Fruit fly (Drosophila melanogaster): Measurements from ENCODE around the gene CG9399.

CG9399 gene

dm6 chr3R:9605084-9605483, 31.1 kb upstream of the CG9399 start (continued):
- TF ChIP-seq tup (GFP tag; optimal IDR thresholded peaks at IDR 0.05) (peak; percentile 8), CG9609 (GFP tag; optimal IDR thresholded peaks at IDR 0.05) (peak; percentile 10), Awh (GFP tag; IDR thresholded peaks at IDR 0.05) (no peak), cas (GFP tag; IDR thresholded peaks at IDR 0.05) (no peak), bcd (GFP tag; optimal IDR thresholded peaks at IDR 0.05) (no peak), CG11723 (GFP tag; optimal IDR thresholded peaks at IDR 0.05) (peak; percentile 1), CG8765 (GFP tag; IDR thresholded peaks at IDR 0.05) (peak; percentile 38; the same call in 1 of the 2 replicates), CG33213 (GFP tag; optimal IDR thresholded peaks at IDR 0.05) (peak; percentile 25), Pdp1 (GFP tag; optimal IDR thresholded peaks at IDR 0.05) (peak; percentile 24 to 48), Six4 (GFP tag; optimal IDR thresholded peaks at IDR 0.05) (peak; percentile 12), Dfd (GFP tag; optimal IDR thresholded peaks at IDR 0.05) (no peak), ems (GFP tag; optimal IDR thresholded peaks at IDR 0.05) (no peak), CG1602 (GFP tag; optimal IDR thresholded peaks at IDR 0.05) (no peak), lab (GFP tag; optimal IDR thresholded peaks at IDR 0.05) (peak; percentile 2), CG6813 (GFP tag; optimal IDR thresholded peaks at IDR 0.05) (no peak), CG3726 (GFP tag; IDR thresholded peaks at IDR 0.05) (no peak), ssp (GFP tag; IDR thresholded peaks at IDR 0.05) (peak; percentile 38), CG16863 (GFP tag; optimal IDR thresholded peaks at IDR 0.05) (peak; percentile 23), phol (tag; optimal IDR thresholded peaks at IDR 0.05) (peak; percentile 62), CG31441 (GFP tag; IDR thresholded peaks at IDR 0.05) (peak; percentile 41; the same call in 1 of the 2 replicates), fd96Cb (tag; optimal IDR thresholded peaks at IDR 0.05) (peak; percentile 60), CG13424 (tag; optimal IDR thresholded peaks at IDR 0.05) (peak; percentile 8), lbe (GFP tag; optimal IDR thresholded peaks at IDR 0.05) (no peak), Chrac-16 (GFP tag; optimal IDR thresholded peaks at IDR 0.05) (peak; percentile 36), nom (GFP tag; optimal IDR thresholded peaks at IDR 0.05) (peak; percentile 37), bab2 (GFP tag; optimal IDR thresholded peaks at IDR 0.05) (peak; percentile 36), CG17328 (GFP tag; IDR thresholded peaks at IDR 0.05) (peak; percentile 59), mirr (GFP tag; optimal IDR thresholded peaks at IDR 0.05) (no peak), pfk (GFP tag; optimal IDR thresholded peaks at IDR 0.05) (no peak), vnd (GFP tag; IDR thresholded peaks at IDR 0.05; ENCODE audit: partially characterized antibody) (no peak), CG14710 (tag; optimal IDR thresholded peaks at IDR 0.05) (peak; percentile 67), chif (GFP tag; optimal IDR thresholded peaks at IDR 0.05) (peak; percentile 55 to 69), CG11398 (GFP tag; optimal IDR thresholded peaks at IDR 0.05) (no peak), dm (GFP tag; optimal IDR thresholded peaks at IDR 0.05) (no peak), eve (GFP tag; optimal IDR thresholded peaks at IDR 0.05) (peak in 1 of 2 experiments; percentile 41), H2.0 (GFP tag; IDR thresholded peaks at IDR 0.05) (no peak), D (optimal IDR thresholded peaks at IDR 0.05) (no peak), D (GFP tag; optimal IDR thresholded peaks at IDR 0.05) (peak; percentile 51), otp (GFP tag; IDR thresholded peaks at IDR 0.05) (peak; percentile 54; the same call in 1 of the 3 replicates), CG11560 (tag; IDR thresholded peaks at IDR 0.05) (no peak), Hsf (GFP tag; optimal IDR thresholded peaks at IDR 0.05) (peak; percentile 21), az2 (GFP tag; optimal IDR thresholded peaks at IDR 0.05) (peak; percentile 31), Camta (GFP tag; optimal IDR thresholded peaks at IDR 0.05) (no peak), ash1 (GFP tag; optimal IDR thresholded peaks at IDR 0.05) (no peak), CG2712 (tag; optimal IDR thresholded peaks at IDR 0.05) (peak; percentile 81), CG12104 (GFP tag; optimal IDR thresholded peaks at IDR 0.05) (no peak), CG5245 (GFP tag; optimal IDR thresholded peaks at IDR 0.05) (peak; percentile 45), CG15601 (tag; optimal IDR thresholded peaks at IDR 0.05) (peak; percentile 24), CG4424 (GFP tag; optimal IDR thresholded peaks at IDR 0.05) (peak; percentile 67), fd102C (GFP tag; optimal IDR thresholded peaks at IDR 0.05) (peak; percentile 35), onecut (GFP tag; IDR thresholded peaks at IDR 0.05) (no peak), Ptx1 (GFP tag; IDR thresholded peaks at IDR 0.05) (0 out of 2 replicates have a peak, but pooled peaks have one; percentile 10)

Data from whole organism, embryonic.